Worm (Caenorhabditis elegans): ENCODE results near the gene col-88.

The col-88 gene

DNA sequence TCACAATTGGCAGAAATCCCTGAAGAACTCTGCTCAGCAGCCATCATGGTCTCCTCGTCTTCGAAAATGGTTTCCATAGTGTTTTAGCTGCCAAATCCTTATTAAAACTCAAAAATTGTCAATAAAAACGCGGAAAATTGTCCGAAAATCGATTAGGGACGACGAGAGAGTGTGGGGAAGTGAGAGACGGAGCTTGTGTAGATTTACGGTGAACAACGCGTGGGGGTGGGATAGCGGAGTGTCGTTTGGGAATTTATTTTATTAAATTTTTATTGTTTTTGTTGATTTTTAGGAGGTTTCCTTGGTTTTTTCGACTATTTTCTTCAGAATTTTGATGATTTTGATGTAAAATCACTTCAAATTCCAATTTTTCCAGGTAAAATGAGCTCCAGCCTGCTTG, 46.3 kb downstream of the col-88 start, which contains the start of the genes F54C4.4 and mrpl-40 (continued):
- TF ChIP-seq mdl-1 (tag; optimal IDR thresholded peaks at IDR 0.05), result peak in 1 of 2 experiments; percentile 34
- no peak for TF ChIP-seq nhr-28 (tag; optimal IDR thresholded peaks at IDR 0.05)
- TF ChIP-seq pqm-1 (tag; optimal IDR thresholded peaks at IDR 0.05), result no peak
- TF ChIP-seq lin-35 (GFP tag; optimal IDR thresholded peaks at IDR 0.05), result peak; percentile 67 to 81
- peak; percentile 60 for TF ChIP-seq rnt-1 (tag; optimal IDR thresholded peaks at IDR 0.05)
- TF ChIP-seq mef-2 (tag; optimal IDR thresholded peaks at IDR 0.05), result no peak
- no peak for TF ChIP-seq ceh-63 (GFP tag; optimal IDR thresholded peaks at IDR 0.05)
- no peak for TF ChIP-seq alr-1 (tag; optimal IDR thresholded peaks at IDR 0.05; ENCODE audit: borderline replicate concordance)
- TF ChIP-seq F16B12.6 (tag; optimal IDR thresholded peaks at IDR 0.05), result peak; percentile 36
- peak; percentile 73 for TF ChIP-seq lin-14 (GFP tag; optimal IDR thresholded peaks at IDR 0.05)
- TF ChIP-seq snpc-4 (tag; optimal IDR thresholded peaks at IDR 0.05), result peak; percentile 20
- peak; percentile 11 for TF ChIP-seq hpl-2 (GFP tag; optimal IDR thresholded peaks at IDR 0.05)
- peak; percentile 23 for TF ChIP-seq egl-13 (tag; optimal IDR thresholded peaks at IDR 0.05)
- TF ChIP-seq xbp-1 (tag; optimal IDR thresholded peaks at IDR 0.05), result peak; percentile 72
- TF ChIP-seq lir-3 (tag; optimal IDR thresholded peaks at IDR 0.05; ENCODE audit: poor library complexity), result no peak
- TF ChIP-seq vab-15 (tag; optimal IDR thresholded peaks at IDR 0.05), result no peak
- TF ChIP-seq sox-4 (tag; optimal IDR thresholded peaks at IDR 0.05), result no peak
- TF ChIP-seq mab-9 (GFP tag; IDR thresholded peaks at IDR 0.05), result no peak
- peak; percentile 1 for TF ChIP-seq fkh-10 (GFP tag; optimal IDR thresholded peaks at IDR 0.05)
- peak; percentile 56 to 87 (median 59) for TF ChIP-seq ceh-82 (tag; optimal IDR thresholded peaks at IDR 0.05)
- TF ChIP-seq zag-1 (tag; optimal IDR thresholded peaks at IDR 0.05), result no peak
- TF ChIP-seq aha-1 (tag; optimal IDR thresholded peaks at IDR 0.05), result no peak
- no peak for TF ChIP-seq nhr-12 (tag; optimal IDR thresholded peaks at IDR 0.05)
- TF ChIP-seq nhr-71 (tag; optimal IDR thresholded peaks at IDR 0.05), result peak; percentile 76
- TF ChIP-seq zip-4 (GFP tag; optimal IDR thresholded peaks at IDR 0.05), result no peak
- peak; percentile 62 for TF ChIP-seq lin-39 (tag; optimal IDR thresholded peaks at IDR 0.05)
- peak; percentile 61 for TF ChIP-seq lin-13 (GFP tag; optimal IDR thresholded peaks at IDR 0.05)
- no peak for TF ChIP-seq grh-1 (GFP tag; IDR thresholded peaks at IDR 0.05)
- peak; percentile 62 for TF ChIP-seq unc-130 (tag; optimal IDR thresholded peaks at IDR 0.05)
- TF ChIP-seq pax-3 (tag; optimal IDR thresholded peaks at IDR 0.05), result peak; percentile 40
- TF ChIP-seq nhr-19 (GFP tag; conservative IDR thresholded peaks at IDR 0.05), result peak; percentile 58
- TF ChIP-seq tbx-2 (tag; optimal IDR thresholded peaks at IDR 0.05), result peak; percentile 69
- no peak for TF ChIP-seq ceh-88 (GFP tag; IDR thresholded peaks at IDR 0.05)
- TF ChIP-seq Y116A8C.19 (tag; optimal IDR thresholded peaks at IDR 0.05; ENCODE audit: borderline replicate concordance), result no peak
- TF ChIP-seq elt-2 (tag; optimal IDR thresholded peaks at IDR 0.05), result no peak

DNA sequence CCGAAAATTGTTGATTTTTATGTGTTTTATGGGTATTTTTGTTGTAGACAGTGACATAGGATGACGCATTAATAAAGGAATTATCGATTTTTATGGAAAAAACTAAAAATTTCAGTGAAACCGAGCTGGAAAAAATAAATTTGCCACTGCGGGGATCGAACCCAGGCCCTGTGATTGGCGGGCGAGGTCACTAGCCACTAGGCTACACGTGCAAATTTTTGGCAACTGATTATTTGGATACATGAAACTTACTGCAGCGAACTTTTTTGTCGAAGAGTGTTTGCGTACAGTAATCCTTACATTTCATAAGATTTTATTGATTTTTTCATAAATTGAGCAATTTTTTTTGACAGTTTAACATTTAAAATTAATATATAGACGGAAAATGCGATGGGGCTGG, 48.3 kb downstream of the col-88 start:
- TF ChIP-seq isw-1 (GFP tag; IDR thresholded peaks at IDR 0.05) (peak; percentile 2; the same call in 1 of the 2 replicates), fkh-4 (tag; optimal IDR thresholded peaks at IDR 0.05; ENCODE audit: borderline replicate concordance) (no peak), vab-15 (tag; optimal IDR thresholded peaks at IDR 0.05) (no peak), snpc-4 (tag; optimal IDR thresholded peaks at IDR 0.05) (no peak), nhr-12 (tag; optimal IDR thresholded peaks at IDR 0.05) (no peak), C16A3.4 (tag; optimal IDR thresholded peaks at IDR 0.05) (peak; percentile 4), hlh-4 (tag; optimal IDR thresholded peaks at IDR 0.05) (no peak), lin-35 (GFP tag; optimal IDR thresholded peaks at IDR 0.05) (peak; percentile 15 to 56), irx-1 (tag; optimal IDR thresholded peaks at IDR 0.05) (peak; percentile 26), ceh-90 (tag; optimal IDR thresholded peaks at IDR 0.05) (no peak), nhr-20 (tag; optimal IDR thresholded peaks at IDR 0.05) (peak; percentile 54), rnt-1 (tag; optimal IDR thresholded peaks at IDR 0.05) (peak; percentile 60), pax-3 (tag; optimal IDR thresholded peaks at IDR 0.05) (peak; percentile 35), elt-2 (tag; optimal IDR thresholded peaks at IDR 0.05) (peak; percentile 52), unc-98 (GFP tag; IDR thresholded peaks at IDR 0.05) (no peak), mef-2 (tag; optimal IDR thresholded peaks at IDR 0.05) (no peak), C34B4.2 (tag; optimal IDR thresholded peaks at IDR 0.05) (no peak), lin-15B (tag; optimal IDR thresholded peaks at IDR 0.05) (peak; percentile 2), unc-86 (tag; optimal IDR thresholded peaks at IDR 0.05) (no peak), nhr-237 (tag; optimal IDR thresholded peaks at IDR 0.05) (no peak), mab-9 (GFP tag; IDR thresholded peaks at IDR 0.05) (no peak), ets-5 (GFP tag; IDR thresholded peaks at IDR 0.05) (no peak), nhr-19 (GFP tag; conservative IDR thresholded peaks at IDR 0.05) (peak; percentile 59), nhr-28 (tag; optimal IDR thresholded peaks at IDR 0.05) (no peak), C04F5.9 (tag; optimal IDR thresholded peaks at IDR 0.05) (peak; percentile 5), hpl-2 (GFP tag; optimal IDR thresholded peaks at IDR 0.05) (no peak), fos-1 (tag; optimal IDR thresholded peaks at IDR 0.05) (peak; percentile 13), alr-1 (tag; optimal IDR thresholded peaks at IDR 0.05; ENCODE audit: borderline replicate concordance) (no peak), lin-39 (tag; optimal IDR thresholded peaks at IDR 0.05) (peak; percentile 38), efl-3 (GFP tag; optimal IDR thresholded peaks at IDR 0.05) (no peak)
